Worm (Caenorhabditis elegans) whole organism, late embryonic: Measurements from ENCODE around the gene ZC477.7.

Experiments
- F13H6.1 ChIP-seq: sonication (generic microtip); optimal IDR thresholded peaks from 2 replicates; lab custom pipeline; 2016; ENCODE audit warnings: missing genetic modification characterization, missing compliant biosample characterization
- K02D7.2 ChIP-seq: sonication (generic microtip); optimal IDR thresholded peaks from 2 replicates; lab custom pipeline; 2017; ENCODE audit warnings: mild to moderate bottlenecking, missing genetic modification characterization, missing compliant biosample characterization
- Y22D7AL.16 ChIP-seq: sonication (generic microtip); optimal IDR thresholded peaks from 2 replicates; lab custom pipeline; 2016; ENCODE audit warnings: missing genetic modification characterization, missing compliant biosample characterization
- ama-1 ChIP-seq: fragments of 150-350 bp; optimal IDR thresholded peaks from 2 replicates; lab custom pipeline; 2014
- ceh-6 ChIP-seq: fragments of 200-800 bp; sonication (Bioruptor generic); optimal IDR thresholded peaks from 2 replicates; lab custom pipeline; 2018; ENCODE audit warnings: mild to moderate bottlenecking, missing genetic modification characterization, missing compliant biosample characterization
- dve-1 ChIP-seq: sonication (generic microtip); optimal IDR thresholded peaks from 2 replicates; lab custom pipeline; 2017; ENCODE audit warnings: antibody characterized with exemption, mild to moderate bottlenecking, missing genetic modification characterization, missing compliant biosample characterization
- ets-4 ChIP-seq: sonication (generic microtip); optimal IDR thresholded peaks from 2 replicates; lab custom pipeline; 2016; ENCODE audit warnings: missing genetic modification characterization, missing compliant biosample characterization
- nhr-11 ChIP-seq: fragments of 150-350 bp; optimal IDR thresholded peaks from 2 replicates; lab custom pipeline; 2014; ENCODE audit warnings: missing biosample characterization, missing genetic modification characterization
- pag-3 ChIP-seq: sonication (generic microtip); optimal IDR thresholded peaks from 2 replicates; lab custom pipeline; 2016; ENCODE audit warnings: missing compliant biosample characterization, missing genetic modification characterization, borderline replicate concordance
- pha-4 ChIP-seq: fragments of 150-350 bp; optimal IDR thresholded peaks from 2 replicates; lab custom pipeline; 2018; ENCODE audit warnings: missing biosample characterization, missing genetic modification reagents, missing genetic modification characterization
- pqm-1 ChIP-seq: sonication (generic microtip); optimal IDR thresholded peaks from 2 replicates; lab custom pipeline; 2016; ENCODE audit warnings: missing genetic modification characterization, missing compliant biosample characterization
- rnt-1 ChIP-seq: sonication (generic microtip); optimal IDR thresholded peaks from 2 replicates; lab custom pipeline; 2016; ENCODE audit warnings: missing genetic modification characterization, missing compliant biosample characterization
- unc-86 ChIP-seq: sonication (generic microtip); optimal IDR thresholded peaks from 2 replicates; lab custom pipeline; 2016; ENCODE audit warnings: missing genetic modification characterization, missing compliant biosample characterization

ce11 chrIV:7144670-7145257, 33.5 kb upstream of the ZC477.7 start, which contains the start of gene hecd-1:
- TF ChIP-seq ets-4 (no peak), pqm-1 (tag; lab: Kevin White, UChicago) (no peak), pag-3 (tag; lab: Kevin White, UChicago) (no peak), ceh-6 (no peak), pha-4 (no peak), unc-86 (tag; lab: Kevin White, UChicago) (no peak), rnt-1 (tag; lab: Kevin White, UChicago) (no peak), ama-1 (lab: Kevin White, UChicago) (no peak), nhr-11 (tag; lab: Kevin White, UChicago) (no peak), K02D7.2 (tag; lab: Kevin White, UChicago) (no peak), dve-1 (no peak), F13H6.1 (tag; lab: Kevin White, UChicago) (no peak), Y22D7AL.16 (no peak)
